Fruit fly (Drosophila melanogaster) whole organism, prepupa: Measurements from ENCODE around the gene CG17806.
A peak's percentile ranks its signal among the peaks of the same experiment; 100 is the strongest.

ENCODE experiments used
- Blimp-1 ChIP-seq: fragments of 200-800 bp; sonication (Bioruptor generic); optimal IDR thresholded peaks from 3 replicates; lab custom pipeline; 2017; ENCODE audit warnings: missing biosample characterization, missing genetic modification characterization, mild to moderate bottlenecking, moderate library complexity, missing genetic modification reagents
- CG10631 ChIP-seq: fragments of 200-800 bp; sonication (Bioruptor generic); optimal IDR thresholded peaks from 2 replicates; lab custom pipeline; 2016; ENCODE audit warnings: missing biosample characterization, missing genetic modification characterization
- CG11294 ChIP-seq: fragments of 200-800 bp; sonication (Bioruptor generic); IDR thresholded peaks from 2 replicates; pipeline ENCODE4 v1.3.6; 2022; ENCODE audit warnings: missing biosample characterization, missing genetic modification characterization
- CG11762 ChIP-seq: fragments of 200-800 bp; sonication (Bioruptor generic); optimal IDR thresholded peaks from 3 replicates; lab custom pipeline; 2016; ENCODE audit warnings: missing biosample characterization, missing genetic modification characterization; ENCODE audit not compliant: insufficient read depth
- CG11902 ChIP-seq: fragments of 200-800 bp; sonication (Bioruptor generic); optimal IDR thresholded peaks from 3 replicates; lab custom pipeline; 2016; ENCODE audit warnings: missing biosample characterization, missing genetic modification characterization
- CG15336 ChIP-seq: fragments of 200-800 bp; sonication (Bioruptor generic); IDR thresholded peaks from 2 replicates; pipeline ENCODE4 v1.3.6; 2022; ENCODE audit warnings: missing biosample characterization, missing genetic modification characterization
- CG1621 ChIP-seq: fragments of 200-800 bp; sonication (Bioruptor generic); optimal IDR thresholded peaks from 3 replicates; lab custom pipeline; 2018; ENCODE audit warnings: missing biosample characterization, mild to moderate bottlenecking, missing genetic modification characterization
- CG16779 ChIP-seq: fragments of 200-800 bp; sonication (Bioruptor generic); optimal IDR thresholded peaks from 3 replicates; lab custom pipeline; 2017; ENCODE audit warnings: missing biosample characterization, mild to moderate bottlenecking, missing genetic modification characterization
- CG31627 ChIP-seq: fragments of 200-800 bp; sonication (Bioruptor generic); optimal IDR thresholded peaks from 3 replicates; lab custom pipeline; 2016; ENCODE audit warnings: missing biosample characterization, missing genetic modification characterization
- CG32006 ChIP-seq: fragments of 200-800 bp; sonication (Bioruptor generic); optimal IDR thresholded peaks from 3 replicates; lab custom pipeline; 2017; ENCODE audit warnings: missing biosample characterization, mild to moderate bottlenecking, missing genetic modification characterization
- CG34406 ChIP-seq: fragments of 200-800 bp; sonication (Bioruptor generic); optimal IDR thresholded peaks from 3 replicates; lab custom pipeline; 2016; ENCODE audit warnings: missing biosample characterization, missing genetic modification characterization
- CG3919 ChIP-seq: fragments of 200-800 bp; sonication (Bioruptor generic); optimal IDR thresholded peaks from 3 replicates; lab custom pipeline; 2016; ENCODE audit warnings: missing biosample characterization, missing genetic modification characterization
- CG4318 ChIP-seq: fragments of 200-800 bp; sonication (Bioruptor generic); optimal IDR thresholded peaks from 3 replicates; lab custom pipeline; 2017; ENCODE audit warnings: missing biosample characterization, mild to moderate bottlenecking, missing genetic modification characterization
- CG6163 ChIP-seq: fragments of 200-800 bp; sonication (Bioruptor generic); IDR thresholded peaks from 3 replicates; pipeline ENCODE4 v1.3.6; 2022; ENCODE audit warnings: missing biosample characterization, missing genetic modification characterization
- CG6276 ChIP-seq: fragments of 200-800 bp; sonication (Bioruptor generic); optimal IDR thresholded peaks from 2 replicates; lab custom pipeline; 2017; ENCODE audit warnings: missing biosample characterization, mild to moderate bottlenecking, missing genetic modification characterization
- CG6792 ChIP-seq: fragments of 200-800 bp; sonication (Bioruptor generic); optimal IDR thresholded peaks from 3 replicates; lab custom pipeline; 2016; ENCODE audit warnings: missing biosample characterization, missing genetic modification characterization
- CG6808 ChIP-seq: fragments of 200-800 bp; sonication (Bioruptor generic); optimal IDR thresholded peaks from 3 replicates; lab custom pipeline; 2017; ENCODE audit warnings: missing biosample characterization, missing genetic modification characterization, mild to moderate bottlenecking, moderate library complexity, missing genetic modification reagents
- CG6854 ChIP-seq: fragments of 200-800 bp; sonication (Bioruptor generic); optimal IDR thresholded peaks from 2 replicates; lab custom pipeline; 2017; ENCODE audit warnings: missing biosample characterization, mild to moderate bottlenecking, missing genetic modification characterization
- CG8119 ChIP-seq: fragments of 200-800 bp; sonication (Bioruptor generic); IDR thresholded peaks from 3 replicates; pipeline ENCODE4 v1.3.6; 2022; ENCODE audit warnings: missing biosample characterization, missing genetic modification characterization
- CG8632 ChIP-seq: fragments of 200-800 bp; sonication (Bioruptor generic); optimal IDR thresholded peaks from 3 replicates; lab custom pipeline; 2016; ENCODE audit warnings: missing biosample characterization, missing genetic modification characterization
- CG9139 ChIP-seq: fragments of 200-800 bp; sonication (Bioruptor generic); optimal IDR thresholded peaks from 3 replicates; lab custom pipeline; 2017; ENCODE audit warnings: missing biosample characterization, mild to moderate bottlenecking, missing genetic modification characterization
- Eip78C ChIP-seq: fragments of 200-800 bp; sonication (Bioruptor generic); peaks from one replicate; lab custom pipeline; 2016; ENCODE audit warnings: missing biosample characterization, missing genetic modification characterization
- Eip93F ChIP-seq: fragments of 200-800 bp; sonication (Bioruptor generic); optimal IDR thresholded peaks from 2 replicates; lab custom pipeline; 2016; ENCODE audit warnings: missing biosample characterization, mild to moderate bottlenecking, missing genetic modification characterization
- Ets21C ChIP-seq: fragments of 200-800 bp; sonication (Bioruptor generic); optimal IDR thresholded peaks from 3 replicates; lab custom pipeline; 2016; ENCODE audit warnings: missing biosample characterization, missing genetic modification characterization
- Ets96B ChIP-seq: fragments of 200-800 bp; optimal IDR thresholded peaks from 2 replicates; lab custom pipeline; 2019; ENCODE audit warnings: missing biosample characterization, mild to moderate bottlenecking, missing genetic modification characterization, moderate library complexity
- Gug ChIP-seq: fragments of 200-800 bp; sonication (Bioruptor generic); IDR thresholded peaks from 2 replicates; pipeline ENCODE4 v1.3.6; 2022; ENCODE audit warnings: missing biosample characterization, missing genetic modification characterization
- Hr38 ChIP-seq: sonication (Bioruptor generic); optimal IDR thresholded peaks from 2 replicates; lab custom pipeline; 2016; ENCODE audit warnings: missing biosample characterization, missing genetic modification characterization
- Hr39 ChIP-seq: fragments of 200-800 bp; sonication (Bioruptor generic); optimal IDR thresholded peaks from 2 replicates; lab custom pipeline; 2016; ENCODE audit warnings: missing biosample characterization, missing genetic modification characterization
- Lpt ChIP-seq: fragments of 200-800 bp; sonication (Bioruptor generic); optimal IDR thresholded peaks from 3 replicates; lab custom pipeline; 2016; ENCODE audit warnings: missing biosample characterization, missing genetic modification characterization
- OdsH ChIP-seq: fragments of 200-800 bp; sonication (Bioruptor generic); optimal IDR thresholded peaks from 3 replicates; lab custom pipeline; 2016; ENCODE audit warnings: missing biosample characterization, missing genetic modification characterization
- Sox102F ChIP-seq: fragments of 200-800 bp; sonication (Bioruptor generic); optimal IDR thresholded peaks from 2 replicates; lab custom pipeline; 2016; ENCODE audit warnings: missing biosample characterization, mild to moderate bottlenecking, missing genetic modification characterization
- Sox14 ChIP-seq: fragments of 200-800 bp; sonication (Bioruptor generic); optimal IDR thresholded peaks from 3 replicates; lab custom pipeline; 2016; ENCODE audit warnings: missing biosample characterization, missing genetic modification characterization
- Sox15 ChIP-seq: fragments of 200-800 bp; sonication (Bioruptor generic); optimal IDR thresholded peaks from 3 replicates; lab custom pipeline; 2016; ENCODE audit warnings: missing biosample characterization, missing genetic modification characterization
- acj6 ChIP-seq: fragments of 200-800 bp; sonication (Bioruptor generic); optimal IDR thresholded peaks from 3 replicates; lab custom pipeline; 2016; ENCODE audit warnings: missing biosample characterization, missing genetic modification characterization
- cyc ChIP-seq: fragments of 200-800 bp; sonication (Bioruptor generic); optimal IDR thresholded peaks from 3 replicates; lab custom pipeline; 2016; ENCODE audit warnings: missing biosample characterization, missing genetic modification characterization
- dac ChIP-seq: fragments of 200-800 bp; sonication (Bioruptor generic); optimal IDR thresholded peaks from 2 replicates; lab custom pipeline; 2017; ENCODE audit warnings: missing biosample characterization, mild to moderate bottlenecking, missing genetic modification characterization
- eg ChIP-seq: fragments of 200-800 bp; sonication (Bioruptor generic); IDR thresholded peaks from 3 replicates; pipeline ENCODE4 v1.3.6; 2022; ENCODE audit warnings: missing biosample characterization, missing genetic modification characterization
- esn ChIP-seq: fragments of 200-800 bp; sonication (Bioruptor generic); optimal IDR thresholded peaks from 2 replicates; lab custom pipeline; 2016; ENCODE audit warnings: missing biosample characterization, mild to moderate bottlenecking, missing genetic modification characterization, moderate library complexity
- fd85E ChIP-seq: fragments of 200-800 bp; sonication (Bioruptor generic); optimal IDR thresholded peaks from 3 replicates; lab custom pipeline; 2016; ENCODE audit warnings: missing biosample characterization, missing genetic modification characterization
- fkh ChIP-seq: fragments of 200-800 bp; sonication (Bioruptor generic); optimal IDR thresholded peaks from 3 replicates; lab custom pipeline; 2017; ENCODE audit warnings: missing biosample characterization, mild to moderate bottlenecking, missing genetic modification characterization, moderate library complexity
- lz ChIP-seq: fragments of 200-800 bp; sonication (Bioruptor generic); optimal IDR thresholded peaks from 3 replicates; lab custom pipeline; 2016; ENCODE audit warnings: missing biosample characterization, missing genetic modification characterization
- pdm3 ChIP-seq: fragments of 200-800 bp; sonication (Bioruptor generic); optimal IDR thresholded peaks from 3 replicates; lab custom pipeline; 2016; ENCODE audit warnings: missing biosample characterization, missing genetic modification characterization
- spab ChIP-seq: fragments of 200-800 bp; sonication (Bioruptor generic); optimal IDR thresholded peaks from 2 replicates; lab custom pipeline; 2017; ENCODE audit warnings: missing biosample characterization, mild to moderate bottlenecking, missing genetic modification characterization, missing genetic modification reagents
- ss ChIP-seq, 2 experiments: fragments of 200-800 bp; sonication (Bioruptor generic); optimal IDR thresholded peaks; 2 replicates in 1 of 2; 3 replicates in 1 of 2; lab custom pipeline; 2017 to 2018; ENCODE audit warnings: mild to moderate bottlenecking in 2 of 2, missing biosample characterization in 2 of 2, missing genetic modification characterization in 2 of 2, moderate library complexity in 1 of 2
- svp ChIP-seq: fragments of 200-800 bp; sonication (Bioruptor generic); peaks from one replicate; lab custom pipeline; 2016; ENCODE audit warnings: missing biosample characterization, missing genetic modification characterization
- topi ChIP-seq: fragments of 200-800 bp; sonication (Bioruptor generic); optimal IDR thresholded peaks from 3 replicates; lab custom pipeline; 2016; ENCODE audit warnings: missing biosample characterization, missing genetic modification characterization
- vri ChIP-seq: fragments of 200-800 bp; sonication (Bioruptor generic); optimal IDR thresholded peaks from 3 replicates; lab custom pipeline; 2016; ENCODE audit warnings: missing biosample characterization, mild to moderate bottlenecking, missing genetic modification characterization

The CG17806 gene

DNA sequence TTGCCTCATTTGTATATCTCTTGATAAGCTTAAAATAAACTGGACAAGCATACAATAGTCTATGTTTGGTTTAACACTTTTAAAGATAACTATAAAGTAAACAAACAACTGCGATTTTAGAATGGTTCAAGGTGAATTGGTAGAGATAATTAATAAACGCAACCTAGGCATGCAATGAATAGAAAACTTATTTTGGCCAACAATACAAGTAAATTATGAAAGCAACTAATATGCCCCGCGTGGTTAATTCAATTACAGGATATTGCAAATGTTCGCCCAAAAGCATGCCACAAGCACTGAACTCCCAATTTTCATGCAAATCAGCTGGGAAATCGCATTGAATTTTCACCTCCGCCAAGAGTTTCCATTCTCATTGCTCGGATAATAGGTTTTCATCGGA lies 18.9 kb downstream of the CG17806 start (continued):
- no peak for TF ChIP-seq CG6792 (GFP tag; lab: Kevin White, UChicago)
- TF ChIP-seq CG11294 = no peak
- peak; percentile 39 for TF ChIP-seq CG32006
- no peak for TF ChIP-seq Eip93F (GFP tag; lab: Kevin White, UChicago)
- no peak for TF ChIP-seq CG1621 (tag; lab: Kevin White, UChicago)
- TF ChIP-seq Ets21C (GFP tag; lab: Kevin White, UChicago) = no peak
- peak; percentile 37; the same call in 1 of the 2 replicates for TF ChIP-seq CG15336 (GFP tag; lab: Robert Waterston, UW)
- TF ChIP-seq ss (GFP tag; optimal IDR thresholded peaks at IDR 0.05; lab: Kevin White, UChicago) = no peak
- TF ChIP-seq CG10631 = no peak
- TF ChIP-seq, all 60 proteins: peak for 6

DNA sequence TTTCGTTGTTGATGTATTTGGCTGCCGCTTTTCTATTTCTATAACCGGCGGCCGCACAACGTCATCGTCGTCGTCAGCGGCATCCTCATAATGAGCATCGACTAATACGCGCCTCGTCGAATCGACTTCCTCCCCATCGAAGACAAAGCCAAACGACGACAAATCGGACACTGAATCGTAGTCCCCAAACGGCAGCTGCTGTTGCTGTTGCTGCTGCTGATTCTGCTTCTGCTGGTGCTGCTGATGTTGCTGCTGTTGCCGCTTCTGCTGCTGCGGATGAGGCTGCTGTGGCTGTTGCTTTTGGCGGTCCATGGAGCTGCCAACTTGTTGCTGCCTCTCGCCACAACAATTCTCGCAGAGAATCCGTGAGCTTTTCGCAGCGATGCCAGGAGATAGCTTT lies 19.9 kb downstream of the CG17806 start:
- TF ChIP-seq fkh (GFP tag; lab: Kevin White, UChicago) (no peak), CG15336 (GFP tag; lab: Robert Waterston, UW) (peak; percentile 43; the same call in 1 of the 2 replicates)
- TF ChIP-seq, all 60 proteins: peak for 1

DNA sequence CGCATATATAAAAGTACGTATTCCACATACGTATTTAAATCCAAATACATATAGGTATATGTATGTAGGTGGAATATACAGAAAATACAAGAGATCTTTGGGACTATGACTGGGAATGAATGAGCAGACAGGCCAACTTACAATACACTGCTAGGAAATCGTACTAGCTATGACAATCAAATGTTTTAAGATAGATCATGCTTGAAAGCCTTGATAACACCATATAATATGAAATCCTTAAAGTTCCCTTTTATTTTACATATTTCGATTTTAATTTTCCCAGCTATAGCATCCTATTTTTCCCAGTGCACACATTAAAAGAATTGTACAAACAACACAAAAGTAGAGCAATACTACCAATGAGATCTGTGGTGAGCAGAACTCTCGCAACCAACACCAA lies 21.7 kb downstream of the CG17806 start:
- TF ChIP-seq CG15336 (GFP tag; lab: Robert Waterston, UW) (peak; percentile 81), CG10631 (peak; percentile 56), Gug (GFP tag; lab: Robert Waterston, UW) (peak; percentile 82), Blimp-1 (GFP tag; lab: Kevin White, UChicago) (no peak), eg (GFP tag; lab: Robert Waterston, UW) (peak; percentile 90), Hr38 (GFP tag; lab: Kevin White, UChicago) (no peak), CG4318 (GFP tag; lab: Kevin White, UChicago) (peak; percentile 9), Eip93F (GFP tag; lab: Kevin White, UChicago) (no peak), CG11762 (GFP tag; lab: Kevin White, UChicago) (peak; percentile 24), vri (GFP tag; lab: Kevin White, UChicago) (no peak), Sox15 (no peak), CG34406 (GFP tag; lab: Kevin White, UChicago) (peak; percentile 3), topi (GFP tag; lab: Kevin White, UChicago) (peak; percentile 37), CG3919 (GFP tag; lab: Kevin White, UChicago) (peak; percentile 54), pdm3 (GFP tag; lab: Kevin White, UChicago) (peak; percentile 51), Ets21C (GFP tag; lab: Kevin White, UChicago) (no peak), CG6792 (GFP tag; lab: Kevin White, UChicago) (peak; percentile 34), Sox14 (GFP tag; lab: Kevin White, UChicago) (peak; percentile 10), fd85E (GFP tag; lab: Kevin White, UChicago) (no peak), acj6 (GFP tag; lab: Kevin White, UChicago) (peak; percentile 41), CG6163 (GFP tag; lab: Robert Waterston, UW) (peak; percentile 82), cyc (GFP tag; lab: Kevin White, UChicago) (no peak), CG11294 (peak; percentile 70), CG8632 (GFP tag; lab: Kevin White, UChicago) (no peak), svp (GFP tag; lab: Kevin White, UChicago) (peak; percentile 61), OdsH (GFP tag; lab: Kevin White, UChicago) (peak; percentile 32), Eip78C (peak; percentile 90), CG31627 (GFP tag; lab: Kevin White, UChicago) (peak; percentile 22), CG16779 (no peak), CG6854 (GFP tag; lab: Kevin White, UChicago) (no peak), CG6808 (GFP tag; lab: Kevin White, UChicago) (no peak), spab (GFP tag; lab: Kevin White, UChicago) (peak; percentile 7), CG6276 (peak; percentile 75), lz (peak; percentile 16), CG1621 (tag; lab: Kevin White, UChicago) (no peak), ss (GFP tag; optimal IDR thresholded peaks at IDR 0.05; lab: Kevin White, UChicago) (peak in 1 of 2 experiments; percentile 23), CG11902 (GFP tag; lab: Kevin White, UChicago) (peak; percentile 21), esn (GFP tag; lab: Kevin White, UChicago) (no peak), dac (GFP tag; lab: Kevin White, UChicago) (no peak), Hr39 (peak; percentile 37), Lpt (GFP tag; lab: Kevin White, UChicago) (peak; percentile 49), Sox102F (no peak), CG9139 (GFP tag; lab: Kevin White, UChicago) (no peak), Ets96B (tag; lab: Kevin White, UChicago) (peak; percentile 41), CG8119 (peak; percentile 65)
